Worm (Caenorhabditis elegans): ENCODE data around the gene gex-2.

The gex-2 gene

ce11 chrIV:582130-582529, 9.6 kb downstream of the gex-2 start, which contains the start of gene F56A11.6:
Gene F56A11.6 (minus strand): TSS chrIV:582230.
- TF ChIP-seq him-1 (tag; optimal IDR thresholded peaks at IDR 0.05) (no peak), dao-5 (tag; optimal IDR thresholded peaks at IDR 0.05) (no peak), W03F9.2 (tag; optimal IDR thresholded peaks at IDR 0.05) (no peak)

ce11 chrIV:584039-584438, 11.5 kb downstream of the gex-2 start:
- TF ChIP-seq W03F9.2 (tag; optimal IDR thresholded peaks at IDR 0.05): no peak
- TF ChIP-seq him-1 (tag; optimal IDR thresholded peaks at IDR 0.05): no peak
- no peak for TF ChIP-seq dao-5 (tag; optimal IDR thresholded peaks at IDR 0.05)

- TF ChIP-seq W03F9.2 (tag; optimal IDR thresholded peaks at IDR 0.05) (no peak), him-1 (tag; optimal IDR thresholded peaks at IDR 0.05) (no peak), dao-5 (tag; optimal IDR thresholded peaks at IDR 0.05) (no peak)
These were observed 15.2 kb downstream of the gex-2 start, which contains the start of gene C18H7.12 for ce11 chrIV:587729-588128. Gene C18H7.12 (minus strand): TSS chrIV:587829.

- TF ChIP-seq him-1 (tag; optimal IDR thresholded peaks at IDR 0.05): no peak
- TF ChIP-seq dao-5 (tag; optimal IDR thresholded peaks at IDR 0.05): no peak
- no peak for TF ChIP-seq W03F9.2 (tag; optimal IDR thresholded peaks at IDR 0.05)
These were observed 19.8 kb downstream of the gex-2 start, which contains the start of gene C18H7.6 for ce11 chrIV:592382-592781. Gene C18H7.6 (minus strand): TSS chrIV:592485.

- TF ChIP-seq him-1 (tag; optimal IDR thresholded peaks at IDR 0.05): no peak
- TF ChIP-seq dao-5 (tag; optimal IDR thresholded peaks at IDR 0.05): no peak
- no peak for TF ChIP-seq W03F9.2 (tag; optimal IDR thresholded peaks at IDR 0.05)
These were observed 20.5 kb downstream of the gex-2 start, which contains the start of gene C18H7.4 for ce11 chrIV:593029-593428. Gene C18H7.4 (plus strand): TSS chrIV:593329.

- TF ChIP-seq W03F9.2 (tag; optimal IDR thresholded peaks at IDR 0.05): no peak
- TF ChIP-seq dao-5 (tag; optimal IDR thresholded peaks at IDR 0.05): no peak
- no peak for TF ChIP-seq him-1 (tag; optimal IDR thresholded peaks at IDR 0.05)
These were observed 22.3 kb downstream of the gex-2 start for ce11 chrIV:594840-595239.

ce11 chrIV:596292-596952, 23.9 kb downstream of the gex-2 start, which contains the start of the genes C18H7.7 and C18H7.11:
Gene C18H7.7 (minus strand): TSS chrIV:596392.
Gene C18H7.11 (plus strand): TSS chrIV:596902.
- TF ChIP-seq W03F9.2 (tag; optimal IDR thresholded peaks at IDR 0.05) (no peak), him-1 (tag; optimal IDR thresholded peaks at IDR 0.05) (no peak), dao-5 (tag; optimal IDR thresholded peaks at IDR 0.05) (no peak)

ce11 chrIV:601595-601994, 29.0 kb downstream of the gex-2 start, which contains the start of gene srt-59:
Gene srt-59 (minus strand): TSS chrIV:601695.
- TF ChIP-seq dao-5 (tag; optimal IDR thresholded peaks at IDR 0.05) (no peak), him-1 (tag; optimal IDR thresholded peaks at IDR 0.05) (no peak), W03F9.2 (tag; optimal IDR thresholded peaks at IDR 0.05) (no peak)

ce11 chrIV:603543-603942, 31.0 kb downstream of the gex-2 start, which contains the start of gene prmt-4:
Gene prmt-4 (minus strand): TSS chrIV:603643.
- TF ChIP-seq W03F9.2 (tag; optimal IDR thresholded peaks at IDR 0.05) (no peak), dao-5 (tag; optimal IDR thresholded peaks at IDR 0.05) (no peak), him-1 (tag; optimal IDR thresholded peaks at IDR 0.05) (no peak)

ce11 chrIV:604144-604543, 31.6 kb downstream of the gex-2 start, which contains the start of gene col-102:
Gene col-102 (plus strand): TSS chrIV:604444.
- no peak for TF ChIP-seq dao-5 (tag; optimal IDR thresholded peaks at IDR 0.05)
- TF ChIP-seq him-1 (tag; optimal IDR thresholded peaks at IDR 0.05): no peak
- no peak for TF ChIP-seq W03F9.2 (tag; optimal IDR thresholded peaks at IDR 0.05)

- TF ChIP-seq him-1 (tag; optimal IDR thresholded peaks at IDR 0.05) (no peak), dao-5 (tag; optimal IDR thresholded peaks at IDR 0.05) (no peak), W03F9.2 (tag; optimal IDR thresholded peaks at IDR 0.05) (no peak)
These were observed 32.2 kb downstream of the gex-2 start for ce11 chrIV:604817-605216.

ce11 chrIV:605431-605830, 32.9 kb downstream of the gex-2 start:
- TF ChIP-seq him-1 (tag; optimal IDR thresholded peaks at IDR 0.05): no peak
- no peak for TF ChIP-seq W03F9.2 (tag; optimal IDR thresholded peaks at IDR 0.05)
- no peak for TF ChIP-seq dao-5 (tag; optimal IDR thresholded peaks at IDR 0.05)

- TF ChIP-seq dao-5 (tag; optimal IDR thresholded peaks at IDR 0.05) (no peak), W03F9.2 (tag; optimal IDR thresholded peaks at IDR 0.05) (no peak), him-1 (tag; optimal IDR thresholded peaks at IDR 0.05) (no peak)
These were observed 33.5 kb downstream of the gex-2 start, which contains the start of gene inx-18 for ce11 chrIV:606055-606454. Gene inx-18 (plus strand): TSS chrIV:606355.

- TF ChIP-seq dao-5 (tag; optimal IDR thresholded peaks at IDR 0.05) (no peak), him-1 (tag; optimal IDR thresholded peaks at IDR 0.05) (no peak)
These were observed 35.1 kb downstream of the gex-2 start for ce11 chrIV:607628-608027.
